Worm (Caenorhabditis elegans) whole organism, early embryonic: ENCODE data around the gene gyg-1.

Experiments used
- B0310.2 ChIP-seq: sonication (generic microtip); optimal IDR thresholded peaks from 2 replicates; lab custom pipeline; 2016; ENCODE audit warnings: mild to moderate bottlenecking, missing genetic modification characterization, missing compliant biosample characterization
- F13C5.2 ChIP-seq: sonication (generic microtip); optimal IDR thresholded peaks from 2 replicates; lab custom pipeline; 2017; ENCODE audit warnings: mild to moderate bottlenecking, missing genetic modification characterization, inconsistent platforms, missing compliant biosample characterization
- aly-1 ChIP-seq: sonication (generic microtip); optimal IDR thresholded peaks from 2 replicates; lab custom pipeline; 2016; ENCODE audit warnings: missing genetic modification characterization, missing compliant biosample characterization
- ama-1 ChIP-seq: fragments of 150-350 bp; optimal IDR thresholded peaks from 2 replicates; lab custom pipeline; 2014
- ceh-13 ChIP-seq: fragments of 200-800 bp; sonication (Bioruptor generic); optimal IDR thresholded peaks from 2 replicates; lab custom pipeline; 2018; ENCODE audit warnings: mild to moderate bottlenecking, missing genetic modification characterization, missing compliant biosample characterization
- ceh-36 ChIP-seq: sonication (generic microtip); optimal IDR thresholded peaks from 2 replicates; lab custom pipeline; 2016; ENCODE audit warnings: missing genetic modification characterization, inconsistent platforms, missing compliant biosample characterization
- ets-7 ChIP-seq: sonication (generic microtip); optimal IDR thresholded peaks from 2 replicates; lab custom pipeline; 2016; ENCODE audit warnings: missing genotype, missing genetic modification characterization, missing compliant biosample characterization
- flt-1 ChIP-seq: fragments of 200-800 bp; sonication (Bioruptor generic); IDR thresholded peaks from 2 replicates; pipeline ENCODE4 v1.3.6; 2022; ENCODE audit warnings: missing genetic modification characterization, missing compliant biosample characterization
- hmbx-1 ChIP-seq: sonication (generic microtip); optimal IDR thresholded peaks from 2 replicates; lab custom pipeline; 2016; ENCODE audit warnings: mild to moderate bottlenecking, missing genetic modification characterization, missing compliant biosample characterization
- hmg-4 ChIP-seq: fragments of 200-800 bp; sonication (Bioruptor generic); optimal IDR thresholded peaks from 2 replicates; lab custom pipeline; 2018; ENCODE audit warnings: mild to moderate bottlenecking, missing genetic modification characterization, missing compliant biosample characterization
- hnd-1 ChIP-seq: sonication (generic microtip); optimal IDR thresholded peaks from 2 replicates; lab custom pipeline; 2016; ENCODE audit warnings: missing genetic modification characterization, missing compliant biosample characterization
- pes-1 ChIP-seq: fragments of 200-800 bp; sonication (Bioruptor generic); IDR thresholded peaks from 2 replicates; pipeline ENCODE4 v1.3.6; 2022; ENCODE audit warnings: missing genetic modification reagents, missing genetic modification characterization, missing compliant biosample characterization
- scrt-1 ChIP-seq: fragments of 200-800 bp; sonication (Bioruptor generic); IDR thresholded peaks from 2 replicates; pipeline ENCODE4 v1.3.6; 2022; ENCODE audit warnings: missing genetic modification characterization, missing compliant biosample characterization
- sea-1 ChIP-seq: fragments of 200-800 bp; sonication (Bioruptor generic); conservative IDR thresholded peaks from 2 replicates; pipeline ENCODE4 v1.3.6; 2022; ENCODE audit warnings: missing genetic modification characterization, missing compliant biosample characterization
- tbx-11 ChIP-seq: fragments of 200-800 bp; sonication (Bioruptor generic); IDR thresholded peaks from 2 replicates; pipeline ENCODE4 v1.3.6; 2022; ENCODE audit warnings: missing genetic modification characterization, missing compliant biosample characterization
- tbx-37 ChIP-seq: fragments of 200-800 bp; sonication (Bioruptor generic); conservative IDR thresholded peaks from 2 replicates; pipeline ENCODE4 v1.3.6; 2022; ENCODE audit warnings: missing genetic modification reagents, missing genetic modification characterization, missing compliant biosample characterization
- tra-4 ChIP-seq: sonication (generic microtip); optimal IDR thresholded peaks from 2 replicates; lab custom pipeline; 2017; ENCODE audit warnings: missing genetic modification characterization, missing compliant biosample characterization

The gyg-1 gene

ce11 chrX:3537335-3537734 is at the start of gene gyg-1:
TSS of gene gyg-1 (plus strand) at chrX:3537635.
- TF ChIP-seq hmbx-1 (tag; lab: Kevin White, UChicago) (no peak), aly-1 (tag; lab: Kevin White, UChicago) (no peak), hmg-4 (no peak), sea-1 (GFP tag; lab: Robert Waterston, UW) (no peak), tra-4 (tag; lab: Kevin White, UChicago) (no peak), tbx-11 (no peak), hnd-1 (no peak), pes-1 (GFP tag; lab: Robert Waterston, UW) (no peak), ceh-13 (no peak), ama-1 (no peak), tbx-37 (GFP tag; lab: Robert Waterston, UW) (no peak), flt-1 (GFP tag; lab: Robert Waterston, UW) (no peak), F13C5.2 (no peak)

ce11 chrX:3488074-3488688 is 49.3 kb upstream of the gyg-1 start:
- TF ChIP-seq scrt-1 = no peak
- TF ChIP-seq tbx-11 = no peak
- no peak for TF ChIP-seq flt-1 (GFP tag; lab: Robert Waterston, UW)
- TF ChIP-seq hnd-1 = no peak
- no peak for TF ChIP-seq hmbx-1 (tag; lab: Kevin White, UChicago)
- no peak for TF ChIP-seq ceh-13
- TF ChIP-seq ets-7 (tag; lab: Kevin White, UChicago) = no peak
- no peak for TF ChIP-seq sea-1 (GFP tag; lab: Robert Waterston, UW)
- TF ChIP-seq aly-1 (tag; lab: Kevin White, UChicago) = no peak
- TF ChIP-seq F13C5.2 = no peak
- TF ChIP-seq tbx-37 (GFP tag; lab: Robert Waterston, UW) = no peak
- no peak for TF ChIP-seq tra-4 (tag; lab: Kevin White, UChicago)
- TF ChIP-seq hmg-4 = no peak
- TF ChIP-seq ceh-36 (tag; lab: Kevin White, UChicago) = no peak
- no peak for TF ChIP-seq pes-1 (GFP tag; lab: Robert Waterston, UW)
- no peak for TF ChIP-seq B0310.2 (tag; lab: Kevin White, UChicago)
- no peak for TF ChIP-seq ama-1

ce11 chrX:3488993-3489392 is 48.4 kb upstream of the gyg-1 start, which contains the start of gene C12D12.3:
TSS of gene C12D12.3 (plus strand) at chrX:3489293.
- TF ChIP-seq scrt-1 (no peak), tbx-11 (no peak), tra-4 (tag; lab: Kevin White, UChicago) (no peak), ceh-36 (tag; lab: Kevin White, UChicago) (no peak), flt-1 (GFP tag; lab: Robert Waterston, UW) (no peak), tbx-37 (GFP tag; lab: Robert Waterston, UW) (no peak), hnd-1 (no peak), ceh-13 (no peak), ets-7 (tag; lab: Kevin White, UChicago) (no peak), hmbx-1 (tag; lab: Kevin White, UChicago) (no peak), B0310.2 (tag; lab: Kevin White, UChicago) (no peak), F13C5.2 (no peak), aly-1 (tag; lab: Kevin White, UChicago) (no peak), pes-1 (GFP tag; lab: Robert Waterston, UW) (no peak)

ce11 chrX:3492431-3492830 is 45.0 kb upstream of the gyg-1 start:
- TF ChIP-seq scrt-1 (no peak), ama-1 (no peak), hnd-1 (no peak), hmg-4 (no peak), tra-4 (tag; lab: Kevin White, UChicago) (no peak), ceh-13 (no peak), B0310.2 (tag; lab: Kevin White, UChicago) (no peak), flt-1 (GFP tag; lab: Robert Waterston, UW) (no peak), tbx-11 (no peak), ets-7 (tag; lab: Kevin White, UChicago) (no peak)

ce11 chrX:3494634-3495033 is 42.8 kb upstream of the gyg-1 start:
- TF ChIP-seq ceh-36 (tag; lab: Kevin White, UChicago) (no peak), tbx-37 (GFP tag; lab: Robert Waterston, UW) (no peak)

ce11 chrX:3495776-3496175 is 41.7 kb upstream of the gyg-1 start, which contains the start of gene glt-1:
TSS of gene glt-1 (plus strand) at chrX:3496026.
- no peak for TF ChIP-seq ceh-36 (tag; lab: Kevin White, UChicago)

- TF ChIP-seq aly-1 (tag; lab: Kevin White, UChicago) = no peak
- no peak for TF ChIP-seq ceh-13
- TF ChIP-seq tbx-11 = no peak
- TF ChIP-seq ets-7 (tag; lab: Kevin White, UChicago) = no peak
- TF ChIP-seq flt-1 (GFP tag; lab: Robert Waterston, UW) = no peak
- no peak for TF ChIP-seq hmg-4
- no peak for TF ChIP-seq F13C5.2
- TF ChIP-seq ceh-36 (tag; lab: Kevin White, UChicago) = no peak
- TF ChIP-seq ama-1 = no peak
These were observed 38.5 kb upstream of the gyg-1 start, which contains the start of gene C12D12.1 for ce11 chrX:3498953-3499352. TSS of gene C12D12.1 (plus strand) at chrX:3499253.

ce11 chrX:3499867-3500266 is 37.6 kb upstream of the gyg-1 start:
- TF ChIP-seq F13C5.2 (no peak), tbx-37 (GFP tag; lab: Robert Waterston, UW) (no peak), scrt-1 (no peak), hnd-1 (no peak), pes-1 (GFP tag; lab: Robert Waterston, UW) (no peak), ceh-13 (no peak), ceh-36 (tag; lab: Kevin White, UChicago) (no peak), B0310.2 (tag; lab: Kevin White, UChicago) (no peak), hmg-4 (no peak), ets-7 (tag; lab: Kevin White, UChicago) (no peak)
